Worm (Caenorhabditis elegans) whole organism, late embryonic: Measurements from ENCODE around the gene F52G3.8.

Experiments
- ama-1 ChIP-seq: fragments of 150-350 bp; optimal IDR thresholded peaks from 2 replicates; lab custom pipeline; 2014
- ceh-34 ChIP-seq: sonication (generic microtip); optimal IDR thresholded peaks from 2 replicates; lab custom pipeline; 2016; ENCODE audit warnings: mild to moderate bottlenecking, missing genetic modification characterization, missing compliant biosample characterization
- fkh-10 ChIP-seq: fragments of 150-350 bp; optimal IDR thresholded peaks from 2 replicates; lab custom pipeline; 2014; ENCODE audit warnings: missing biosample characterization, missing genetic modification reagents, missing genetic modification characterization
- hlh-8 ChIP-seq: sonication (generic microtip); optimal IDR thresholded peaks from 2 replicates; lab custom pipeline; 2016; ENCODE audit warnings: missing genotype, missing genetic modification characterization, missing compliant biosample characterization
- nhr-11 ChIP-seq: fragments of 150-350 bp; optimal IDR thresholded peaks from 2 replicates; lab custom pipeline; 2014; ENCODE audit warnings: missing biosample characterization, missing genetic modification characterization

DNA sequence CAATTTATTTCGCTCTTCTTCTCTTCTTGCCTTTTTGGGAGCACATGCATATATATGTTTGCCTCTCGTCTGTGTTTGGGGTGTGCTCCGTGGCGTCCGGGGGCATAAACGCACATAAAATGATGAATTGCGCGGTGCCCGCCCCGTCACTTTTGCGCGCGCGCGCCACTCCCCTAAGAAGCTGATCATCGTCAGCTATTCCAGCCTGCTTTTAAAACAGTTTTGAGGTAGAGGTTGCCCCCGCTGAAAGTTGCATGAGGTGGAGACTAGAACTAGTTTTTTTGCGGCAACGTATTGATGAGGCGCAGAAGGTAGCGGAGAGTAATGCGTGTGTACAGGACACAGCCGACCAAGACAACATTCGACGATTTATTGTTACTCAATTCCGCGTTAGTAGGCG lies 46.9 kb upstream of the F52G3.8 start:
- TF ChIP-seq fkh-10, result no peak
- TF ChIP-seq ama-1 (lab: Kevin White, UChicago), result no peak
- TF ChIP-seq hlh-8 (tag; lab: Kevin White, UChicago), result no peak
- TF ChIP-seq ceh-34, result no peak
- no peak for TF ChIP-seq nhr-11 (tag; lab: Kevin White, UChicago)
